Fruit fly (Drosophila melanogaster): ENCODE data around the gene dlt.
A peak's percentile ranks its signal among the peaks of the same experiment; 100 is the strongest.

DNA sequence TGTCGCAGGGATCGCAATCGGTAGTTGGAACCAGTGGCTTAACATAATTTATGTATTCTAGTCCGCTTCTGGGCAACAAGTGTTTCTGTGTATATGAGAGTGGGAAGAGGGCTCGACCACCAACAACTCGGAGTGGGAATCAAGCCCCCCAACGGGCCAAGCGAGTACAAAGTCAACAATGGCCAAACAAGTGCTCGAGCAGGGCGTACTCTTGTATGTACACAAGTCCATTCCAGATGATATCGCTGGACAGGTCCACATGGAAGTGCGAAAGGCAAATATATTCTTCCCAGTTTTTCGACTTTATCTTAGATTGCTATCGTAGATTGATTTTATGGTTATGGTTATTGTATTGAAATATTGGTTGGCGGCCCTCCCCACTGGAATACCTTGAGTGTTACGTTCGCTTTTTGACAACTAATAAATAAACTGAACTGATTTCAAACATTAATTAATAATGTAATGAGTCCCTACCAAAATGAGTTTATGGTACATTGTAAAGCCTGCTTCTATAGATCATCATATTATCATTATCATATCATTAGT, 52.5 kb downstream of the dlt start:
- TF ChIP-seq CG4496 (GFP tag; IDR thresholded peaks at IDR 0.05) (no peak), CG34367 (tag; optimal IDR thresholded peaks at IDR 0.05) (no peak), CG15710 (tag; optimal IDR thresholded peaks at IDR 0.05) (no peak), CG17806 (tag; optimal IDR thresholded peaks at IDR 0.05) (no peak), CG32121 (GFP tag; IDR thresholded peaks at IDR 0.05) (no peak), fd96Ca (GFP tag; IDR thresholded peaks at IDR 0.05) (no peak), Pif1B (GFP tag; optimal IDR thresholded peaks at IDR 0.05) (no peak), D1 (tag; optimal IDR thresholded peaks at IDR 0.05) (no peak), EcR (GFP tag; optimal IDR thresholded peaks at IDR 0.05) (peak; percentile 43), CG13204 (GFP tag; optimal IDR thresholded peaks at IDR 0.05) (peak; percentile 44)

Measured in whole organism, pupa.